Fruit fly (Drosophila melanogaster): ENCODE data around the gene CG14974.

The CG14974 gene

DNA sequence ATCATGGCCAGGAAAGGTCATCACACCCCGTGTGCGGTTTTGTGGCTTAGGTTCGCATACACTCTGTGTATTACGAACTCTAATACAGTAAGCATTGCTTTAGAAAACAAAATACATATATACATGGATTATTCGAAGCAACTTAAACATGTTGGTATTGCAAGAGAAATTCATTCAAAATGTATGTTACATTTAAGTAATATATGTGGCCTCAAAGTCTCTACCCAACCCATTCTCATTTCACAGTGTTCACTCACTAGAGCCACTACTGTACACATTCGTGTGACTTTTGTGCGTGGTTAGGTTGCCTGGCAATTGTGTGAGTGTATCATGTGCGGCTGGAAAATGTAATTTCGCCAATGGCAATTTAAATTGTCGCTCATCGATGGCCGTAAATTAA, 13.8 kb downstream of the CG14974 start:
- no peak for TF ChIP-seq psq (optimal IDR thresholded peaks at IDR 0.05)
- no peak for TF ChIP-seq Sin3A (optimal IDR thresholded peaks at IDR 0.05)

DNA sequence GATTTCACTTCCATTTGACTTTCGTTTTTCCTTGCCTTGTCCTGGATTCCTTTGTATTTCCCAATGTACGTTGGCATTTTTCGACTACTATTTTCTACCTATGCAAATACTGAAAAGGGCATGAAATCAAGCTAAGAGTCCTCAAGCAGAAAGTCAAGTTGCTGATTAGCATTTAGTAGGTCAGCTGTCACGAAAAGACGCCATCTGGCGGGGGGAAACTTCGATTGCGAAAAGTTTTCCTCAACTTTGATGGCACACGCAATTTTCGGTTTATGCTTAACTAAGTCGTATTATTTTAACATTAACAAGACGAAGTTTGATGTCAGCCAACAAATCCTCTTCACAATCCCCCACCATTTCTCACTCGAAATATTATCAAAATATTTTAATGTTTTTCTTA, 24.5 kb downstream of the CG14974 start:
- TF ChIP-seq Myc (optimal IDR thresholded peaks at IDR 0.05) = no peak
- no peak for TF ChIP-seq psq (optimal IDR thresholded peaks at IDR 0.05)
- no peak for TF ChIP-seq insv (optimal IDR thresholded peaks at IDR 0.05)
- no peak for TF ChIP-seq ttk (optimal IDR thresholded peaks at IDR 0.05)
- no peak for TF ChIP-seq Sin3A (optimal IDR thresholded peaks at IDR 0.05)
- no peak for TF ChIP-seq h (optimal IDR thresholded peaks at IDR 0.05)

dm6 chr3L:3593558-3593957, 27.3 kb downstream of the CG14974 start:
- TF ChIP-seq h (optimal IDR thresholded peaks at IDR 0.05) (no peak), insv (optimal IDR thresholded peaks at IDR 0.05) (no peak), psq (optimal IDR thresholded peaks at IDR 0.05) (no peak), Sin3A (optimal IDR thresholded peaks at IDR 0.05) (no peak), Myc (optimal IDR thresholded peaks at IDR 0.05) (no peak), ttk (optimal IDR thresholded peaks at IDR 0.05) (no peak)

DNA sequence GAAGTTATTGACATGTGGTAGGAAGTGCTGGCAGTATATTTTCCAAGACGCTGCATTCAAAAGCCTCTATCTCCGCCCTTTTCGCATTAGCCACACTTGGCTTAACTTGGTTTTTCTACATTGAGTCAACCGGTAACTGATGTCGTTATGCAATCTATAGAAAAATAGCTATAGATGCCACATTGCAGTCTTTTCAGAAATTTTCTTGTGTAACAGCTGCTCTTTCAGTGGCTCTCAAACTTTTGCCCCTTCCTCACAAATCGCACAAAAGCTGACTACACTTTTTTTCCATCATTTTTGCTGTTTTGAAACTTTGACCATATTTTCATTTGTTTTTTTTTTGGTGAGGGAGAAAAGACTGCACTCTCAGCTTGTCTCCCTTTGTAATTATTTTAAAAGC, 50.2 kb downstream of the CG14974 start:
- TF ChIP-seq insv (optimal IDR thresholded peaks at IDR 0.05) (no peak), h (optimal IDR thresholded peaks at IDR 0.05) (no peak), Myc (optimal IDR thresholded peaks at IDR 0.05) (no peak), ttk (optimal IDR thresholded peaks at IDR 0.05) (no peak), psq (optimal IDR thresholded peaks at IDR 0.05) (no peak), Sin3A (optimal IDR thresholded peaks at IDR 0.05) (no peak)

Data from Kc167 (cell line).